Worm (Caenorhabditis elegans): ENCODE results near the gene fbxb-31.

- TF ChIP-seq elt-3 (tag; optimal IDR thresholded peaks at IDR 0.05), result no peak
- TF ChIP-seq mep-1 (tag; optimal IDR thresholded peaks at IDR 0.05), result no peak
- no peak for TF ChIP-seq snpc-4 (tag; optimal IDR thresholded peaks at IDR 0.05)
- no peak for TF ChIP-seq ham-2 (GFP tag; optimal IDR thresholded peaks at IDR 0.05)
- TF ChIP-seq tbx-8 (GFP tag; optimal IDR thresholded peaks at IDR 0.05), result no peak
- no peak for TF ChIP-seq pha-4 (tag; optimal IDR thresholded peaks at IDR 0.05)
- TF ChIP-seq nhr-28 (tag; optimal IDR thresholded peaks at IDR 0.05), result no peak
- no peak for TF ChIP-seq hlh-1 (tag; optimal IDR thresholded peaks at IDR 0.05)
- TF ChIP-seq nhr-12 (tag; optimal IDR thresholded peaks at IDR 0.05), result no peak
- TF ChIP-seq ceh-83 (GFP tag; optimal IDR thresholded peaks at IDR 0.05), result no peak
- no peak for TF ChIP-seq unc-39 (tag; optimal IDR thresholded peaks at IDR 0.05)
- no peak for TF ChIP-seq elt-1 (tag; optimal IDR thresholded peaks at IDR 0.05; ENCODE audit: borderline replicate concordance, insufficient read depth)
- TF ChIP-seq unc-120 (tag; optimal IDR thresholded peaks at IDR 0.05; ENCODE audit: poor library complexity, severe bottlenecking), result no peak
These were observed 45.4 kb upstream of the fbxb-31 start for ce11 chrII:3684487-3685067.
